Worm (Caenorhabditis elegans) whole organism, L1 larva: ENCODE data around the gene tag-297.

Experiments used
- aly-2 ChIP-seq: fragments of 150-350 bp; optimal IDR thresholded peaks from 2 replicates; lab custom pipeline; 2014; ENCODE audit warnings: missing biosample characterization, missing genetic modification characterization
- ceh-88 ChIP-seq: fragments of 200-800 bp; sonication (Bioruptor generic); IDR thresholded peaks from 2 replicates; pipeline ENCODE4 v1.3.6; 2022; ENCODE audit warnings: missing genetic modification characterization, missing compliant biosample characterization
- hlh-4 ChIP-seq: sonication (generic microtip); optimal IDR thresholded peaks from 2 replicates; lab custom pipeline; 2016; ENCODE audit warnings: mild to moderate bottlenecking, missing genetic modification characterization, missing compliant biosample characterization
- lin-13 ChIP-seq: fragments of 150-350 bp; optimal IDR thresholded peaks from 2 replicates; lab custom pipeline; 2014; ENCODE audit warnings: missing biosample characterization, missing genetic modification reagents, missing genetic modification characterization
- lin-14 ChIP-seq: fragments of 200-800 bp; sonication (Bioruptor generic); optimal IDR thresholded peaks from 2 replicates; lab custom pipeline; 2018; ENCODE audit warnings: mild to moderate bottlenecking, missing genetic modification characterization, moderate library complexity, missing compliant biosample characterization
- lir-3 ChIP-seq: sonication (generic microtip); optimal IDR thresholded peaks from 2 replicates; lab custom pipeline; 2016; ENCODE audit warnings: mild to moderate bottlenecking, missing genetic modification characterization, moderate library complexity, missing compliant biosample characterization; ENCODE audit not compliant: poor library complexity
- mab-9 ChIP-seq: fragments of 200-800 bp; sonication (Bioruptor generic); IDR thresholded peaks from 2 replicates; pipeline ENCODE4 v1.3.6; 2022; ENCODE audit warnings: missing genetic modification reagents, missing genetic modification characterization, missing compliant biosample characterization
- nhr-19 ChIP-seq: fragments of 200-800 bp; sonication (Bioruptor generic); conservative IDR thresholded peaks from 2 replicates; pipeline ENCODE4 v1.3.6; 2022; ENCODE audit warnings: missing genetic modification characterization, missing compliant biosample characterization
- nhr-237 ChIP-seq: fragments of 150-350 bp; optimal IDR thresholded peaks from 2 replicates; lab custom pipeline; 2014; ENCODE audit warnings: missing biosample characterization, missing genetic modification characterization
- nhr-76 ChIP-seq: sonication (generic microtip); optimal IDR thresholded peaks from 2 replicates; lab custom pipeline; 2017; ENCODE audit warnings: missing biosample characterization, missing genetic modification characterization
- nhr-90 ChIP-seq: sonication (generic microtip); optimal IDR thresholded peaks from 2 replicates; lab custom pipeline; 2016; ENCODE audit warnings: mild to moderate bottlenecking, missing genetic modification characterization, missing compliant biosample characterization; ENCODE audit not compliant: poor library complexity

DNA sequence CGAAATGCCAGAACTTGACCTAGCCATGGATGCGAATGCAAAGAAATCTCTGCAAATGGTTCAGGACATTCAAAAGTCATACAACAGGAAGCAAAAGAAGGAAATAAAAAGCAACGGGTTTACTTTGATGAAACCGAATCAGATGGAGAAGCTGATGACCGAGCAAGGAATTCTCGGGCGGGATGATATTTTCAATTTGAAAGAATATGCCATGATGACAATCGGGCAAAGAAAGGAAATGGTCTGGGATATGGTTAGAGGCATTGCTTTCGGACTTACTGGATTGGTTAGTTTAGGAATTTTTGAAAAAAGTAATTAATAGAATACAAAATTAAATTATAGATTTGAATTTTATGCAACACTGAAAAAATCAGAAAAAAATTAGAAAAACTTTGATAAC is 6.7 kb upstream of the tag-297 start:
- TF ChIP-seq aly-2 = no peak
- no peak for TF ChIP-seq hlh-4 (tag; lab: Kevin White, UChicago)
- no peak for TF ChIP-seq mab-9 (GFP tag; lab: Robert Waterston, UW)
- no peak for TF ChIP-seq nhr-76 (tag; lab: Kevin White, UChicago)
- no peak for TF ChIP-seq nhr-19 (GFP tag; lab: Robert Waterston, UW)
- TF ChIP-seq lin-14 (GFP tag; lab: Kevin White, UChicago) = no peak
- no peak for TF ChIP-seq nhr-237 (tag; lab: Kevin White, UChicago)
- no peak for TF ChIP-seq lir-3 (tag; lab: Kevin White, UChicago)
- TF ChIP-seq nhr-90 = no peak
- no peak for TF ChIP-seq lin-13 (GFP tag; lab: Kevin White, UChicago)
- TF ChIP-seq ceh-88 (GFP tag; lab: Robert Waterston, UW) = no peak
